Worm (Caenorhabditis elegans) whole organism, L1 larva: ENCODE data around the gene C01G5.9.
A peak's percentile ranks its signal among the peaks of the same experiment; 100 is the strongest.

Experiments
- C16A3.4 ChIP-seq: fragments of 150-350 bp; optimal IDR thresholded peaks from 2 replicates; lab custom pipeline; 2014; ENCODE audit warnings: missing biosample characterization, missing genetic modification characterization
- F16B12.6 ChIP-seq: fragments of 150-350 bp; optimal IDR thresholded peaks from 2 replicates; lab custom pipeline; 2014; ENCODE audit warnings: missing biosample characterization, missing genetic modification characterization
- Y116A8C.19 ChIP-seq: sonication (generic microtip); optimal IDR thresholded peaks from 2 replicates; lab custom pipeline; 2016; ENCODE audit warnings: missing compliant biosample characterization, missing genetic modification characterization, borderline replicate concordance
- ama-1 ChIP-seq: fragments of 150-350 bp; optimal IDR thresholded peaks from 2 replicates; lab custom pipeline; 2014
- ceh-63 ChIP-seq: fragments of 200-800 bp; sonication (Bioruptor generic); optimal IDR thresholded peaks from 2 replicates; lab custom pipeline; 2018; ENCODE audit warnings: mild to moderate bottlenecking, missing genetic modification characterization, missing compliant biosample characterization
- ceh-8 ChIP-seq: fragments of 200-800 bp; sonication (Bioruptor generic); optimal IDR thresholded peaks from 2 replicates; lab custom pipeline; 2018; ENCODE audit warnings: mild to moderate bottlenecking, missing genetic modification characterization, moderate library complexity, missing compliant biosample characterization
- ces-1 ChIP-seq: fragments of 150-350 bp; optimal IDR thresholded peaks from 2 replicates; lab custom pipeline; 2014; ENCODE audit warnings: missing biosample characterization, missing genetic modification reagents, missing genetic modification characterization
- efl-1 ChIP-seq, 4 experiments: fragments of 150-350 bp; optimal IDR thresholded peaks in 3 of 4; peaks in 1 of 4; 1 replicate in 1 of 4; 2 replicates in 3 of 4; lab custom pipeline; 2014; ENCODE audit warnings: missing biosample characterization in 2 of 4, missing genetic modification characterization in 2 of 4, missing genetic modification reagents in 2 of 4
- egl-13 ChIP-seq: sonication (generic microtip); optimal IDR thresholded peaks from 2 replicates; lab custom pipeline; 2016; ENCODE audit warnings: missing genotype, missing genetic modification reagents, missing genetic modification characterization, missing compliant biosample characterization
- egl-27 ChIP-seq, 2 experiments: fragments of 150-350 bp in 1 of 2; sonication (generic microtip); optimal IDR thresholded peaks; 3 replicates each; lab custom pipeline; 2017 to 2018; ENCODE audit warnings: missing biosample characterization in 2 of 2, missing genetic modification characterization in 2 of 2, missing genetic modification reagents in 2 of 2
- fos-1 ChIP-seq: fragments of 150-350 bp; optimal IDR thresholded peaks from 2 replicates; lab custom pipeline; 2014; ENCODE audit warnings: missing biosample characterization, missing genetic modification characterization
- grh-1 ChIP-seq: fragments of 200-800 bp; sonication (Bioruptor generic); IDR thresholded peaks from 2 replicates; pipeline ENCODE4 v1.3.6; 2022; ENCODE audit warnings: missing genetic modification reagents, missing genetic modification characterization, missing compliant biosample characterization
- hlh-17 ChIP-seq: fragments of 200-800 bp; sonication (Bioruptor generic); optimal IDR thresholded peaks from 2 replicates; lab custom pipeline; 2018; ENCODE audit warnings: missing genetic modification characterization, mild to moderate bottlenecking, missing compliant biosample characterization, moderate library complexity, borderline replicate concordance
- hpl-2 ChIP-seq: fragments of 150-350 bp; optimal IDR thresholded peaks from 2 replicates; lab custom pipeline; 2014; ENCODE audit warnings: missing biosample characterization, missing genetic modification reagents, missing genetic modification characterization
- jun-1 ChIP-seq: fragments of 150-350 bp; optimal IDR thresholded peaks from 2 replicates; lab custom pipeline; 2014; ENCODE audit warnings: missing biosample characterization, missing genetic modification reagents, missing genetic modification characterization
- lin-13 ChIP-seq: fragments of 150-350 bp; optimal IDR thresholded peaks from 2 replicates; lab custom pipeline; 2014; ENCODE audit warnings: missing biosample characterization, missing genetic modification reagents, missing genetic modification characterization
- lin-35 ChIP-seq, 2 experiments: fragments of 150-350 bp; optimal IDR thresholded peaks; 2 replicates each; lab custom pipeline; 2014; ENCODE audit warnings: missing biosample characterization in 2 of 2, missing genetic modification characterization in 2 of 2, missing genetic modification reagents in 2 of 2
- lin-39 ChIP-seq: fragments of 150-350 bp; optimal IDR thresholded peaks from 2 replicates; lab custom pipeline; 2014; ENCODE audit warnings: missing biosample characterization, missing genetic modification reagents, missing genetic modification characterization
- lsy-2 ChIP-seq, 2 experiments: fragments of 150-350 bp; optimal IDR thresholded peaks; 2 replicates each; lab custom pipeline; 2014; ENCODE audit warnings: missing biosample characterization in 2 of 2, missing genetic modification characterization in 2 of 2
- mef-2 ChIP-seq: fragments of 150-350 bp; optimal IDR thresholded peaks from 2 replicates; lab custom pipeline; 2014; ENCODE audit warnings: missing biosample characterization, missing genetic modification characterization
- nhr-19 ChIP-seq: fragments of 200-800 bp; sonication (Bioruptor generic); conservative IDR thresholded peaks from 2 replicates; pipeline ENCODE4 v1.3.6; 2022; ENCODE audit warnings: missing genetic modification characterization, missing compliant biosample characterization
- nhr-237 ChIP-seq: fragments of 150-350 bp; optimal IDR thresholded peaks from 2 replicates; lab custom pipeline; 2014; ENCODE audit warnings: missing biosample characterization, missing genetic modification characterization
- nhr-47 ChIP-seq: sonication (generic microtip); optimal IDR thresholded peaks from 2 replicates; lab custom pipeline; 2016; ENCODE audit warnings: mild to moderate bottlenecking, missing genetic modification characterization, moderate library complexity, missing compliant biosample characterization
- nhr-71 ChIP-seq: sonication (generic microtip); optimal IDR thresholded peaks from 2 replicates; lab custom pipeline; 2016; ENCODE audit warnings: mild to moderate bottlenecking, missing genetic modification characterization, moderate library complexity, missing compliant biosample characterization
- nhr-76 ChIP-seq: sonication (generic microtip); optimal IDR thresholded peaks from 2 replicates; lab custom pipeline; 2017; ENCODE audit warnings: missing biosample characterization, missing genetic modification characterization
- nhr-84 ChIP-seq: sonication (generic microtip); optimal IDR thresholded peaks from 2 replicates; lab custom pipeline; 2017; ENCODE audit warnings: missing biosample characterization, missing genetic modification characterization
- nhr-90 ChIP-seq: sonication (generic microtip); optimal IDR thresholded peaks from 2 replicates; lab custom pipeline; 2016; ENCODE audit warnings: mild to moderate bottlenecking, missing genetic modification characterization, missing compliant biosample characterization; ENCODE audit not compliant: poor library complexity
- pag-3 ChIP-seq: sonication (generic microtip); optimal IDR thresholded peaks from 2 replicates; lab custom pipeline; 2017; ENCODE audit warnings: missing genetic modification characterization, mild to moderate bottlenecking, missing compliant biosample characterization, antibody characterized with exemption, borderline replicate concordance; ENCODE audit not compliant: insufficient read depth
- snpc-4 ChIP-seq: fragments of 150-350 bp; optimal IDR thresholded peaks from 2 replicates; lab custom pipeline; 2014; ENCODE audit warnings: missing biosample characterization, missing genetic modification characterization
- sox-4 ChIP-seq: sonication (generic microtip); optimal IDR thresholded peaks from 2 replicates; lab custom pipeline; 2016; ENCODE audit warnings: missing genetic modification characterization, missing compliant biosample characterization
- sup-37 ChIP-seq: fragments of 200-800 bp; sonication (Bioruptor generic); optimal IDR thresholded peaks from 2 replicates; lab custom pipeline; 2018; ENCODE audit warnings: mild to moderate bottlenecking, missing genetic modification characterization, missing compliant biosample characterization

Gene C01G5.9

ce11 chrIV:6560434-6560833 is 40.7 kb downstream of the C01G5.9 start, which contains the start of gene best-9:
best-9 (plus strand) TSS chrIV:6560734.
- no peak for TF ChIP-seq sox-4
- TF ChIP-seq nhr-90 (tag; lab: Kevin White, UChicago) = no peak
- no peak for TF ChIP-seq ceh-8
- TF ChIP-seq mef-2 (tag; lab: Kevin White, UChicago) = no peak
- TF ChIP-seq hlh-17 (GFP tag; lab: Kevin White, UChicago) = no peak
- TF ChIP-seq nhr-71 (tag; lab: Kevin White, UChicago) = no peak
- TF ChIP-seq ama-1 (lab: Kevin White, UChicago) = no peak
- no peak for TF ChIP-seq lsy-2 (tag; optimal IDR thresholded peaks at IDR 0.05; lab: Kevin White, UChicago)
- TF ChIP-seq jun-1 (tag; lab: Kevin White, UChicago) = no peak
- TF ChIP-seq efl-1 (optimal IDR thresholded peaks at IDR 0.05; lab: Kevin White, UChicago) = no peak
- TF ChIP-seq efl-1 (GFP tag; optimal IDR thresholded peaks at IDR 0.05 in 1 of 2; lab: Kevin White, UChicago) = no peak
- TF ChIP-seq egl-27 (tag; optimal IDR thresholded peaks at IDR 0.05; lab: Kevin White, UChicago) = no peak
- TF ChIP-seq Y116A8C.19 = no peak
- TF ChIP-seq egl-13 (tag; lab: Kevin White, UChicago) = no peak
- TF ChIP-seq nhr-47 = no peak
- no peak for TF ChIP-seq grh-1 (GFP tag; lab: Robert Waterston, UW)
- TF ChIP-seq lin-35 (GFP tag; optimal IDR thresholded peaks at IDR 0.05; lab: Kevin White, UChicago) = no peak
- no peak for TF ChIP-seq fos-1 (tag; lab: Kevin White, UChicago)
- TF ChIP-seq ces-1 (GFP tag; lab: Kevin White, UChicago) = no peak
- no peak for TF ChIP-seq lin-13

DNA sequence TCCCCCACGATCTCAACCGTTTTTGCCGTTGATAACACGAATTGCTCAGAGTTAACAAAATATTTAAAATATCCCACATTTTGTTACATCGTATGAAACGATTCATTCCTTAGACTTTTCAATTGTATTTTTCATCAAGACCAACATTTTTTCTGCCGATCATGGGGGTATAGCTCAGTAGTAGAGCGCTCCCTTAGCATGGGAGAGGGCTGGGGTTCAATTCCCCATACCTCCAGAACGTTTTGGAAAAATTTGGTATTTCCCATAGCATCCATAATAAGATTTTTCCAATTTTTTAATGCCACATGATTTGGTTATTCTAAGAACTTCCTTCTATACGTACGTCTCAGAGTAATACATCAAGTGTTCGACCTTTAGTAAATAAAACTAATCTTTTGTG is 42.3 kb downstream of the C01G5.9 start:
- TF ChIP-seq sup-37 (no peak), ceh-63 (GFP tag; lab: Kevin White, UChicago) (no peak), nhr-84 (tag; lab: Kevin White, UChicago) (no peak), C16A3.4 (tag; lab: Kevin White, UChicago) (no peak), nhr-19 (GFP tag; lab: Robert Waterston, UW) (no peak), hpl-2 (GFP tag; lab: Kevin White, UChicago) (no peak), F16B12.6 (tag; lab: Kevin White, UChicago) (no peak), snpc-4 (no peak), egl-13 (tag; lab: Kevin White, UChicago) (no peak)

DNA sequence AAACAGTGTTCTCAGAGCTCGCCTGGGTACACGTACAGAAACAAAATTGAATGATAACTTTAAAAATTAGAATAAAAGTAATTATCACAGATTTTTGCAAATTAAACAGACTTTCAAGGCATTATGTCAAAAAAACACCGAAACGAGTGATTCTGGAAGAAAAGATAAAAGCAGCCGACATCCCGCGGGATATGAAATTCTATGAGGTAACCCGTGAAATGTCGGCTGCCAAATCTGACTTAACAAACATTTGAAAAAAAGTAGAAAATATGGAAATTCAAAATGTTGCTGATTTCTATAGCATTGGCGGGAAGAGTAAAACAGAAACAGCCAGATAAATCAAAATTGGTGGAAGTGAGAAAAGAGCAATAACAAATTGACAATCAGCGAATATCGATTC is 45.9 kb downstream of the C01G5.9 start:
- TF ChIP-seq lin-39 (tag; lab: Kevin White, UChicago) (no peak), nhr-237 (tag; lab: Kevin White, UChicago) (no peak), ama-1 (lab: Kevin White, UChicago) (no peak), nhr-76 (tag; lab: Kevin White, UChicago) (no peak), nhr-84 (tag; lab: Kevin White, UChicago) (no peak), pag-3 (tag; lab: Kevin White, UChicago) (no peak), snpc-4 (peak; percentile 13), ceh-63 (GFP tag; lab: Kevin White, UChicago) (no peak)
